Worm (Caenorhabditis elegans) whole organism, L4/young adult: ENCODE measurements around the gene R11G11.16.

Experiments
- W03F9.2 ChIP-seq: fragments of 150-350 bp; optimal IDR thresholded peaks from 2 replicates; lab custom pipeline; 2014; ENCODE audit warnings: missing biosample characterization, missing genetic modification characterization
- him-1 ChIP-seq: sonication (generic microtip); optimal IDR thresholded peaks from 2 replicates; lab custom pipeline; 2016; ENCODE audit warnings: missing genotype, missing genetic modification reagents, missing genetic modification characterization, missing compliant biosample characterization

ce11 chrV:552406-552805 lies 27.5 kb upstream of the R11G11.16 start:
- TF ChIP-seq him-1 (tag; lab: Kevin White, UChicago) (no peak), W03F9.2 (tag; lab: Kevin White, UChicago) (no peak)
